Worm (Caenorhabditis elegans) whole organism, L2 larva: ENCODE results near the gene klp-12.

ENCODE experiments used
- C34F6.9 ChIP-seq: fragments of 150-350 bp; optimal IDR thresholded peaks from 2 replicates; lab custom pipeline; 2014; ENCODE audit warnings: missing biosample characterization, missing genetic modification characterization
- Y55F3AM.14 ChIP-seq: fragments of 200-800 bp; sonication (Bioruptor generic); optimal IDR thresholded peaks from 2 replicates; lab custom pipeline; 2018; ENCODE audit warnings: mild to moderate bottlenecking, missing genetic modification characterization, missing compliant biosample characterization
- ZK546.5 ChIP-seq: sonication (generic microtip); optimal IDR thresholded peaks from 2 replicates; lab custom pipeline; 2017; ENCODE audit warnings: missing biosample characterization, missing genetic modification characterization
- aly-2 ChIP-seq: fragments of 150-350 bp; optimal IDR thresholded peaks from 2 replicates; lab custom pipeline; 2014; ENCODE audit warnings: missing biosample characterization, missing genetic modification characterization
- ama-1 ChIP-seq: fragments of 150-350 bp; optimal IDR thresholded peaks from 2 replicates; lab custom pipeline; 2018; ENCODE audit warnings: inconsistent platforms
- ceh-16 ChIP-seq: fragments of 150-350 bp; optimal IDR thresholded peaks from 2 replicates; lab custom pipeline; 2014; ENCODE audit warnings: missing biosample characterization, missing genetic modification characterization
- crh-2 ChIP-seq: sonication (generic microtip); optimal IDR thresholded peaks from 2 replicates; lab custom pipeline; 2017; ENCODE audit warnings: missing biosample characterization, missing genetic modification characterization
- dmd-4 ChIP-seq: sonication (generic microtip); optimal IDR thresholded peaks from 2 replicates; lab custom pipeline; 2017; ENCODE audit warnings: missing biosample characterization, missing genetic modification characterization
- egl-27 ChIP-seq: sonication (generic microtip); optimal IDR thresholded peaks from 3 replicates; lab custom pipeline; 2017; ENCODE audit warnings: missing biosample characterization, missing genetic modification reagents, missing genetic modification characterization
- gmeb-1 ChIP-seq: fragments of 150-350 bp; optimal IDR thresholded peaks from 2 replicates; lab custom pipeline; 2014; ENCODE audit warnings: missing biosample characterization, missing genetic modification characterization
- lin-11 ChIP-seq: fragments of 150-350 bp; sonication (generic microtip); optimal IDR thresholded peaks from 2 replicates; lab custom pipeline; 2014; ENCODE audit warnings: missing biosample characterization, missing genetic modification characterization, inconsistent platforms, mixed read lengths
- lin-39 ChIP-seq: fragments of 150-350 bp; optimal IDR thresholded peaks from 2 replicates; lab custom pipeline; 2014; ENCODE audit warnings: missing biosample characterization, missing genetic modification reagents, missing genetic modification characterization
- lsy-2 ChIP-seq, 2 experiments: fragments of 150-350 bp in 1 of 2; sonication (generic microtip) in 1 of 2; optimal IDR thresholded peaks; 2 replicates each; lab custom pipeline; 2014 to 2017; ENCODE audit warnings: missing biosample characterization in 2 of 2, missing genetic modification characterization in 2 of 2
- mbf-1 ChIP-seq: sonication (generic microtip); optimal IDR thresholded peaks from 2 replicates; lab custom pipeline; 2017; ENCODE audit warnings: missing biosample characterization, missing genetic modification characterization
- nhr-10 ChIP-seq: sonication (generic microtip); optimal IDR thresholded peaks from 2 replicates; lab custom pipeline; 2017; ENCODE audit warnings: missing biosample characterization, missing genetic modification characterization
- nhr-11 ChIP-seq: fragments of 150-350 bp; optimal IDR thresholded peaks from 2 replicates; lab custom pipeline; 2014; ENCODE audit warnings: missing biosample characterization, missing genetic modification characterization
- nhr-129 ChIP-seq: fragments of 150-350 bp; optimal IDR thresholded peaks from 2 replicates; lab custom pipeline; 2014; ENCODE audit warnings: missing biosample characterization, missing genetic modification characterization
- nhr-21 ChIP-seq: fragments of 150-350 bp; optimal IDR thresholded peaks from 2 replicates; lab custom pipeline; 2014; ENCODE audit warnings: missing biosample characterization, missing genetic modification characterization
- nhr-23 ChIP-seq: fragments of 150-350 bp; optimal IDR thresholded peaks from 2 replicates; lab custom pipeline; 2014; ENCODE audit warnings: missing biosample characterization, missing genetic modification reagents, missing genetic modification characterization
- nhr-237 ChIP-seq: fragments of 150-350 bp; optimal IDR thresholded peaks from 2 replicates; lab custom pipeline; 2014; ENCODE audit warnings: missing biosample characterization, missing genetic modification characterization
- nhr-25 ChIP-seq: fragments of 150-350 bp; sonication (generic microtip); optimal IDR thresholded peaks from 3 replicates; lab custom pipeline; 2014; ENCODE audit warnings: missing biosample characterization, missing genetic modification characterization
- nhr-77 ChIP-seq: fragments of 150-350 bp; optimal IDR thresholded peaks from 2 replicates; lab custom pipeline; 2014; ENCODE audit warnings: missing biosample characterization, missing genetic modification characterization
- peb-1 ChIP-seq: fragments of 150-350 bp; optimal IDR thresholded peaks from 2 replicates; lab custom pipeline; 2014; ENCODE audit warnings: missing biosample characterization, missing genetic modification characterization
- sem-4 ChIP-seq: fragments of 150-350 bp; optimal IDR thresholded peaks from 2 replicates; lab custom pipeline; 2014; ENCODE audit warnings: missing biosample characterization, missing genetic modification reagents, missing genetic modification characterization
- skn-1 ChIP-seq: sonication (generic microtip); optimal IDR thresholded peaks from 2 replicates; lab custom pipeline; 2017; ENCODE audit warnings: missing biosample characterization, missing genetic modification characterization
- sma-9 ChIP-seq, 2 experiments: fragments of 150-350 bp in 1 of 2; sonication (generic microtip) in 1 of 2; optimal IDR thresholded peaks; 2 replicates each; lab custom pipeline; 2014 to 2016; ENCODE audit warnings: missing genetic modification characterization in 2 of 2, mild to moderate bottlenecking in 1 of 2, missing biosample characterization in 1 of 2, missing compliant biosample characterization in 1 of 2, missing genetic modification reagents in 1 of 2, moderate library complexity in 1 of 2
- unc-39 ChIP-seq: fragments of 150-350 bp; optimal IDR thresholded peaks from 2 replicates; lab custom pipeline; 2014; ENCODE audit warnings: missing biosample characterization, missing genetic modification characterization
- unc-55 ChIP-seq: fragments of 150-350 bp; sonication (generic microtip); optimal IDR thresholded peaks from 3 replicates; lab custom pipeline; 2014; ENCODE audit warnings: missing biosample characterization, missing genetic modification reagents, missing genetic modification characterization
- unc-62 ChIP-seq: fragments of 150-350 bp; optimal IDR thresholded peaks from 2 replicates; lab custom pipeline; 2014; ENCODE audit warnings: missing biosample characterization, missing genetic modification reagents, missing genetic modification characterization
- zag-1 ChIP-seq: fragments of 150-350 bp; optimal IDR thresholded peaks from 2 replicates; lab custom pipeline; 2014; ENCODE audit warnings: missing biosample characterization, missing genetic modification characterization
- ztf-1 ChIP-seq: fragments of 200-800 bp; sonication (Bioruptor generic); conservative IDR thresholded peaks from 2 replicates; pipeline ENCODE4 v1.3.6; 2022; ENCODE audit warnings: missing genetic modification characterization, missing compliant biosample characterization
- ztf-11 ChIP-seq: sonication (generic microtip); optimal IDR thresholded peaks from 2 replicates; lab custom pipeline; 2017; ENCODE audit warnings: missing biosample characterization, missing genetic modification characterization
- ztf-4 ChIP-seq: fragments of 150-350 bp; optimal IDR thresholded peaks from 2 replicates; lab custom pipeline; 2014; ENCODE audit warnings: missing biosample characterization, missing genetic modification characterization

klp-12 gene

ce11 chrIV:11348822-11349221 lies 10.8 kb downstream of the klp-12 start:
- TF ChIP-seq unc-55 (GFP tag; lab: Kevin White, UChicago) (peak; percentile 33), lin-11 (tag; lab: Kevin White, UChicago) (no peak), nhr-11 (tag; lab: Kevin White, UChicago) (no peak), unc-39 (no peak), nhr-25 (tag; lab: Kevin White, UChicago) (no peak), nhr-129 (tag; lab: Kevin White, UChicago) (peak; percentile 15), C34F6.9 (tag; lab: Kevin White, UChicago) (no peak), ztf-4 (no peak)

DNA sequence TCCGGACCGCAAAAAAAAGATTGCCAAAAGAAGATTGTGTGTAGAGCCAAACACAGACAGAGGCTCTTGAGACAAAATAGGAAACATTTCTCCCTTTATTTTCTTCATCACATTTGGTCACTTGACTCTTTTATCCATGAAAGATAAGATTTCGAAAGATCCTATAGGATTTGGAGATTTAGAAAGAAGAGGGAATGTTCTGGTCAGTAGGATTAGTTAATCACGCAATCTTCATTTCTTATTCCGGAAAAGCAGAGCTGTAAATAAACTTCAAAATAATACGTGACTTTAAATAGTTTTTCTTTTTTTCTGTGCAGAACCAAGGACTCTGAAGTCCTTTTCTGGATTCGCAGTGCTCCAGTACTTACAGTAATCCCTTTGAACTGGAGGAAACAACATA lies 12.4 kb downstream of the klp-12 start:
- TF ChIP-seq C34F6.9 (tag; lab: Kevin White, UChicago) (peak; percentile 27), mbf-1 (tag; lab: Kevin White, UChicago) (no peak)

DNA sequence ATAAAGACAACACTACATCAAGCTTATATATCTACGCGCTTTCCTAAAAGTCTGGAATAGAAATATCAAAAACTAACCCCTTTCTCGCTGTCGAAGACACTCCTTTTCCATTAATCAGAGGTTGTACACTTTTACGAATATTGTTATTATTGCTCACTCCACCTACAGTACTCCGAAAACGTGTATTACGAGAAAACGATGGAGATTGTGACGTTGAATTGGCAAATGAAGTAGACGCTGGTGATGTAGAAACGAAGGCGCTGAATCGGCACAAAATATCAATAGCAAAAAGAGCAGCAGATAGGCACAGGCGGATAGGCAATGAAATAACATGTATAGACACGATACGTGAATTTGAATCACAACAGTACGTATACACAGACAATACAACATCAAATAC lies 15.4 kb downstream of the klp-12 start:
- no peak for TF ChIP-seq ceh-16 (tag; lab: Kevin White, UChicago)
- TF ChIP-seq, all 48 proteins: peak for 0

ce11 chrIV:11340735-11341443 lies 18.8 kb downstream of the klp-12 start:
- no peak for TF ChIP-seq nhr-129 (tag; lab: Kevin White, UChicago)
- TF ChIP-seq nhr-237 (tag; lab: Kevin White, UChicago): no peak
- no peak for TF ChIP-seq nhr-10 (tag; lab: Kevin White, UChicago)
- TF ChIP-seq lin-39 (tag; lab: Kevin White, UChicago): no peak
- TF ChIP-seq lin-11 (tag; lab: Kevin White, UChicago): no peak
- TF ChIP-seq crh-2 (tag; lab: Kevin White, UChicago): no peak
- no peak for TF ChIP-seq nhr-77 (tag; lab: Kevin White, UChicago)
- no peak for TF ChIP-seq ztf-1
- no peak for TF ChIP-seq ztf-11 (tag; lab: Kevin White, UChicago)
- no peak for TF ChIP-seq unc-62
- no peak for TF ChIP-seq sma-9 (GFP tag; optimal IDR thresholded peaks at IDR 0.05; lab: Kevin White, UChicago)
- TF ChIP-seq sma-9 (tag; optimal IDR thresholded peaks at IDR 0.05; lab: Kevin White, UChicago): no peak
- no peak for TF ChIP-seq nhr-21
- no peak for TF ChIP-seq peb-1 (tag; lab: Kevin White, UChicago)
- no peak for TF ChIP-seq lsy-2 (tag; optimal IDR thresholded peaks at IDR 0.05; lab: Kevin White, UChicago)
- no peak for TF ChIP-seq dmd-4
- no peak for TF ChIP-seq nhr-11 (tag; lab: Kevin White, UChicago)
- no peak for TF ChIP-seq C34F6.9 (tag; lab: Kevin White, UChicago)
- TF ChIP-seq sem-4: no peak
- no peak for TF ChIP-seq aly-2 (tag; lab: Kevin White, UChicago)
- TF ChIP-seq nhr-23 (tag; lab: Kevin White, UChicago): no peak

- TF ChIP-seq nhr-10 (tag; lab: Kevin White, UChicago) (no peak), crh-2 (tag; lab: Kevin White, UChicago) (no peak), aly-2 (tag; lab: Kevin White, UChicago) (no peak), unc-55 (GFP tag; lab: Kevin White, UChicago) (no peak), egl-27 (tag; lab: Kevin White, UChicago) (no peak), gmeb-1 (no peak), Y55F3AM.14 (no peak), ama-1 (lab: Kevin White, UChicago) (no peak), skn-1 (tag; lab: Kevin White, UChicago) (no peak), peb-1 (tag; lab: Kevin White, UChicago) (no peak), unc-62 (no peak), ZK546.5 (tag; lab: Kevin White, UChicago) (no peak), mbf-1 (tag; lab: Kevin White, UChicago) (no peak), zag-1 (tag; lab: Kevin White, UChicago) (no peak), unc-39 (no peak), ztf-4 (no peak)
Observed at ce11 chrIV:11337021-11337420, 22.6 kb downstream of the klp-12 start, which contains the start of gene F54E12.2. F54E12.2 (minus strand) TSS chrIV:11337184.
